Worm (Caenorhabditis elegans): ENCODE results near the gene ZK662.6.

The ZK662.6 gene

DNA sequence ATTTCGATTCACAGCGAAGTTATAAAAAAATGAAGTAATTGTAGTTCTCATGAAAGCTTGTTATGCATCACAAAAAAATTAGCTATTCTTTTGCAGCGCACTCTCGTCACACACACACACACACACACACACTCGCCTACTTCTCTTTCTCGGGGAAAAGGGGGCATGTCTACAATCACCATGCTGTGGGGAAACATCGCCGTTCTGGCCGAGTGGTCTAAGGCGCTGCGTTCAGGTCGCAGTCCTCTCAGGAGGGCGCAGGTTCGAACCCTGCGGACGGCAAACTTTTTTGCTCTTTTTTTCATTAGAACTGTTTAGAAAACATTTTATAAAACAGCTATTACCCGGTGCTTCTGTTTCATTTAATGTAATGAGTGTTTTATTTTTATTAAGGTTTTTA, 23.4 kb downstream of the ZK662.6 start:
- TF ChIP-seq snpc-1.3 (tag; optimal IDR thresholded peaks at IDR 0.05; ENCODE audit: insufficient read depth) (peak; percentile 11), lin-35 (GFP tag; optimal IDR thresholded peaks at IDR 0.05) (no peak), K11D2.4 (GFP tag; IDR thresholded peaks at IDR 0.05) (peak; percentile 90), D2030.7 (GFP tag; IDR thresholded peaks at IDR 0.05) (peak; percentile 84), die-1 (tag; optimal IDR thresholded peaks at IDR 0.05) (peak; percentile 82), mxl-1 (tag; optimal IDR thresholded peaks at IDR 0.05) (peak; percentile 64), somi-1 (GFP tag; optimal IDR thresholded peaks at IDR 0.05) (peak; percentile 44), B0336.3 (GFP tag; IDR thresholded peaks at IDR 0.05) (peak; percentile 79), F57A8.1 (GFP tag; optimal IDR thresholded peaks at IDR 0.05) (peak; percentile 56), chd-7 (tag; optimal IDR thresholded peaks at IDR 0.05) (peak; percentile 65), rec-8 (tag; optimal IDR thresholded peaks at IDR 0.05) (peak; percentile 63 to 87), madf-10 (tag; optimal IDR thresholded peaks at IDR 0.05) (peak; percentile 77), tbp1 (GFP tag; optimal IDR thresholded peaks at IDR 0.05) (peak; percentile 96), gei-17 (GFP tag; optimal IDR thresholded peaks at IDR 0.05) (peak; percentile 79), lin-40 (tag; optimal IDR thresholded peaks at IDR 0.05) (peak; percentile 56), let-607 (tag; optimal IDR thresholded peaks at IDR 0.05) (peak; percentile 29 to 42), ceh-79 (tag; optimal IDR thresholded peaks at IDR 0.05) (peak; percentile 45), nfyb-1 (GFP tag; IDR thresholded peaks at IDR 0.05) (peak; percentile 88), attf-6 (GFP tag; IDR thresholded peaks at IDR 0.05) (peak; percentile 62; the same call in 1 of the 2 replicates), ceh-27 (GFP tag; optimal IDR thresholded peaks at IDR 0.05) (peak; percentile 73), ceh-40 (GFP tag; IDR thresholded peaks at IDR 0.05) (0 out of 2 replicates have a peak, but pooled peaks have one; percentile 5), mes-4 (tag; optimal IDR thresholded peaks at IDR 0.05) (peak; percentile 80), rcor-1 (GFP tag; IDR thresholded peaks at IDR 0.05) (peak; percentile 82), hmg-20 (GFP tag; IDR thresholded peaks at IDR 0.05) (peak; percentile 81), C17E4.6 (GFP tag; IDR thresholded peaks at IDR 0.05) (no peak), him-1 (tag; optimal IDR thresholded peaks at IDR 0.05) (peak; percentile 82), nhr-27 (tag; optimal IDR thresholded peaks at IDR 0.05) (no peak), repo-1 (tag; optimal IDR thresholded peaks at IDR 0.05) (no peak), snpc-3.4 (tag; optimal IDR thresholded peaks at IDR 0.05) (peak; percentile 74), egl-44 (GFP tag; IDR thresholded peaks at IDR 0.05) (peak; percentile 87), F49E8.2 (tag; optimal IDR thresholded peaks at IDR 0.05; ENCODE audit: insufficient read depth) (peak; percentile 20), sptf-2 (GFP tag; optimal IDR thresholded peaks at IDR 0.05) (no peak), ztf-26 (tag; optimal IDR thresholded peaks at IDR 0.05) (peak; percentile 46), madf-3 (GFP tag; IDR thresholded peaks at IDR 0.05) (no peak), F23B12.7 (tag; optimal IDR thresholded peaks at IDR 0.05; ENCODE audit: insufficient read depth) (peak; percentile 83), nhr-179 (tag; optimal IDR thresholded peaks at IDR 0.05) (peak; percentile 22), T26A5.8 (tag; optimal IDR thresholded peaks at IDR 0.05) (peak; percentile 74), Y79H2A.3 (GFP tag; conservative IDR thresholded peaks at IDR 0.05) (0 out of 2 replicates have a peak, but pooled peaks have one; percentile 17), B0035.1 (tag; optimal IDR thresholded peaks at IDR 0.05) (peak; percentile 74), cebp-1 (GFP tag; IDR thresholded peaks at IDR 0.05) (peak; percentile 46; the same call in 1 of the 2 replicates), cebp-1 (tag; optimal IDR thresholded peaks at IDR 0.05) (peak; percentile 81), athp-1 (tag; optimal IDR thresholded peaks at IDR 0.05) (peak; percentile 60), egrh-3 (GFP tag; IDR thresholded peaks at IDR 0.05) (peak; percentile 80), dpff-1 (tag; optimal IDR thresholded peaks at IDR 0.05) (no peak), ceh-100 (GFP tag; IDR thresholded peaks at IDR 0.05) (peak; percentile 34; the same call in 1 of the 2 replicates), hlh-12 (tag; optimal IDR thresholded peaks at IDR 0.05) (no peak), F37B4.10 (GFP tag; IDR thresholded peaks at IDR 0.05) (0 out of 2 replicates have a peak, but pooled peaks have one; percentile 38), ztf-25 (GFP tag; IDR thresholded peaks at IDR 0.05) (peak; percentile 83)

Data from whole organism, young adult.